Worm (Caenorhabditis elegans): ENCODE measurements around the gene F38C2.7.

- TF ChIP-seq unc-120 (tag; optimal IDR thresholded peaks at IDR 0.05; ENCODE audit: poor library complexity, severe bottlenecking) = no peak
- no peak for TF ChIP-seq elt-1 (tag; optimal IDR thresholded peaks at IDR 0.05; ENCODE audit: borderline replicate concordance, insufficient read depth)
- no peak for TF ChIP-seq nhr-76 (tag; optimal IDR thresholded peaks at IDR 0.05)
- no peak for TF ChIP-seq unc-62 (GFP tag; optimal IDR thresholded peaks at IDR 0.05)
- TF ChIP-seq nhr-237 (tag; optimal IDR thresholded peaks at IDR 0.05) = no peak
- TF ChIP-seq lsy-2 (tag; optimal IDR thresholded peaks at IDR 0.05) = no peak
- no peak for TF ChIP-seq hlh-1 (tag; optimal IDR thresholded peaks at IDR 0.05)
- no peak for TF ChIP-seq snpc-4 (tag; optimal IDR thresholded peaks at IDR 0.05)
- no peak for TF ChIP-seq nhr-28 (tag; optimal IDR thresholded peaks at IDR 0.05)
- no peak for TF ChIP-seq bed-3 (GFP tag; optimal IDR thresholded peaks at IDR 0.05)
These were observed 22.7 kb downstream of the F38C2.7 start, which contains the start of gene hlh-17 for ce11 chrIV:16254464-16254863.

Data from whole organism, mixed stage, embryonic.